Fruit fly (Drosophila melanogaster): ENCODE measurements around the gene CG4793.

dm6 chr2L:15908086-15908485 is 15.1 kb upstream of the CG4793 start:
- no peak for TF ChIP-seq Scr (GFP tag; IDR thresholded peaks at IDR 0.05; ENCODE audit: partially characterized antibody)
- no peak for TF ChIP-seq CG4282 (GFP tag; optimal IDR thresholded peaks at IDR 0.05)
- TF ChIP-seq Spps (tag; optimal IDR thresholded peaks at IDR 0.05) = no peak
- no peak for TF ChIP-seq Lpt (GFP tag; optimal IDR thresholded peaks at IDR 0.05)
- no peak for TF ChIP-seq CG2129 (GFP tag; IDR thresholded peaks at IDR 0.05; ENCODE audit: partially characterized antibody)
- no peak for TF ChIP-seq danr (GFP tag; IDR thresholded peaks at IDR 0.05)
- TF ChIP-seq CG14965 (GFP tag; optimal IDR thresholded peaks at IDR 0.05; ENCODE audit: borderline replicate concordance) = no peak
- no peak for TF ChIP-seq br (optimal IDR thresholded peaks at IDR 0.05)
- TF ChIP-seq CG16779 (GFP tag; IDR thresholded peaks at IDR 0.05) = no peak
- TF ChIP-seq emc (GFP tag; optimal IDR thresholded peaks at IDR 0.05) = no peak
- no peak for TF ChIP-seq CG17385 (GFP tag; optimal IDR thresholded peaks at IDR 0.05)
- no peak for TF ChIP-seq CG3847 (GFP tag; IDR thresholded peaks at IDR 0.05)
- TF ChIP-seq CG9215 (GFP tag; IDR thresholded peaks at IDR 0.05) = no peak
- no peak for TF ChIP-seq CG5180 (GFP tag; optimal IDR thresholded peaks at IDR 0.05)

All from whole organism, embryonic.